Worm (Caenorhabditis elegans) whole organism, late embryonic: ENCODE data around the gene C34F6.1.

Experiments used
- K02D7.2 ChIP-seq: sonication (generic microtip); optimal IDR thresholded peaks from 2 replicates; lab custom pipeline; 2017; ENCODE audit warnings: mild to moderate bottlenecking, missing genetic modification characterization, missing compliant biosample characterization
- T23F11.4 ChIP-seq: fragments of 200-800 bp; sonication (Bioruptor generic); optimal IDR thresholded peaks from 2 replicates; lab custom pipeline; 2018; ENCODE audit warnings: mild to moderate bottlenecking, missing genetic modification characterization, missing compliant biosample characterization
- ahr-1 ChIP-seq: sonication (generic microtip); optimal IDR thresholded peaks from 2 replicates; lab custom pipeline; 2016; ENCODE audit warnings: missing genetic modification characterization, missing compliant biosample characterization
- ceh-18 ChIP-seq: sonication (generic microtip); optimal IDR thresholded peaks from 2 replicates; lab custom pipeline; 2016; ENCODE audit warnings: missing genetic modification characterization, missing compliant biosample characterization
- ceh-22 ChIP-seq: sonication (generic microtip); optimal IDR thresholded peaks from 2 replicates; lab custom pipeline; 2017; ENCODE audit warnings: missing biosample characterization, missing genetic modification characterization
- ceh-24 ChIP-seq: sonication (generic microtip); optimal IDR thresholded peaks from 2 replicates; lab custom pipeline; 2016; ENCODE audit warnings: mild to moderate bottlenecking, missing genetic modification characterization, missing compliant biosample characterization
- ceh-30 ChIP-seq: fragments of 150-350 bp; optimal IDR thresholded peaks from 2 replicates; lab custom pipeline; 2014; ENCODE audit warnings: missing biosample characterization, missing genetic modification characterization
- ceh-31 ChIP-seq: sonication (generic microtip); optimal IDR thresholded peaks from 2 replicates; lab custom pipeline; 2016; ENCODE audit warnings: missing genetic modification characterization, missing compliant biosample characterization
- ceh-45 ChIP-seq: fragments of 200-800 bp; sonication (Bioruptor generic); IDR thresholded peaks from 2 replicates; pipeline ENCODE4 v1.3.6; 2022; ENCODE audit warnings: missing genetic modification reagents, missing genetic modification characterization, missing compliant biosample characterization
- ceh-6 ChIP-seq: fragments of 200-800 bp; sonication (Bioruptor generic); optimal IDR thresholded peaks from 2 replicates; lab custom pipeline; 2018; ENCODE audit warnings: mild to moderate bottlenecking, missing genetic modification characterization, missing compliant biosample characterization
- che-1 ChIP-seq: sonication (generic microtip); optimal IDR thresholded peaks from 2 replicates; lab custom pipeline; 2016; ENCODE audit warnings: mild to moderate bottlenecking, missing genetic modification characterization, missing compliant biosample characterization
- dmd-4 ChIP-seq: sonication (generic microtip); optimal IDR thresholded peaks from 2 replicates; lab custom pipeline; 2016; ENCODE audit warnings: borderline replicate concordance, missing genetic modification characterization, missing compliant biosample characterization
- elt-2 ChIP-seq: sonication (generic microtip); optimal IDR thresholded peaks from 2 replicates; lab custom pipeline; 2016; ENCODE audit warnings: missing genetic modification reagents, missing genetic modification characterization, missing compliant biosample characterization
- fkh-10 ChIP-seq: fragments of 150-350 bp; optimal IDR thresholded peaks from 2 replicates; lab custom pipeline; 2014; ENCODE audit warnings: missing biosample characterization, missing genetic modification reagents, missing genetic modification characterization
- hlh-13 ChIP-seq: fragments of 200-800 bp; sonication (Bioruptor generic); optimal IDR thresholded peaks from 2 replicates; lab custom pipeline; 2018; ENCODE audit warnings: mild to moderate bottlenecking, missing genetic modification characterization, missing compliant biosample characterization
- hlh-8 ChIP-seq: sonication (generic microtip); optimal IDR thresholded peaks from 2 replicates; lab custom pipeline; 2016; ENCODE audit warnings: missing genotype, missing genetic modification characterization, missing compliant biosample characterization
- lim-6 ChIP-seq: sonication (generic microtip); optimal IDR thresholded peaks from 2 replicates; lab custom pipeline; 2016; ENCODE audit warnings: missing genetic modification characterization, missing compliant biosample characterization
- nhr-11 ChIP-seq: fragments of 150-350 bp; optimal IDR thresholded peaks from 2 replicates; lab custom pipeline; 2014; ENCODE audit warnings: missing biosample characterization, missing genetic modification characterization
- npax-4 ChIP-seq: sonication (generic microtip); optimal IDR thresholded peaks from 2 replicates; lab custom pipeline; 2016; ENCODE audit warnings: missing genetic modification characterization, missing compliant biosample characterization
- pag-3 ChIP-seq: sonication (generic microtip); optimal IDR thresholded peaks from 2 replicates; lab custom pipeline; 2016; ENCODE audit warnings: missing compliant biosample characterization, missing genetic modification characterization, borderline replicate concordance
- pat-9 ChIP-seq: fragments of 200-800 bp; sonication (Bioruptor generic); optimal IDR thresholded peaks from 2 replicates; lab custom pipeline; 2018; ENCODE audit warnings: mild to moderate bottlenecking, missing genetic modification characterization, moderate library complexity, missing compliant biosample characterization
- pax-1 ChIP-seq: fragments of 150-350 bp; optimal IDR thresholded peaks from 2 replicates; lab custom pipeline; 2014; ENCODE audit warnings: missing biosample characterization, missing genetic modification characterization
- pha-2 ChIP-seq: sonication (generic microtip); optimal IDR thresholded peaks from 2 replicates; lab custom pipeline; 2017; ENCODE audit warnings: mild to moderate bottlenecking, missing genetic modification characterization, missing compliant biosample characterization
- pros-1 ChIP-seq: fragments of 150-350 bp; optimal IDR thresholded peaks from 2 replicates; lab custom pipeline; 2014; ENCODE audit warnings: missing biosample characterization, missing genetic modification reagents, missing genetic modification characterization
- ref-2 ChIP-seq: sonication (generic microtip); optimal IDR thresholded peaks from 2 replicates; lab custom pipeline; 2016; ENCODE audit warnings: missing genetic modification characterization, missing compliant biosample characterization
- rnt-1 ChIP-seq: sonication (generic microtip); optimal IDR thresholded peaks from 2 replicates; lab custom pipeline; 2016; ENCODE audit warnings: missing genetic modification characterization, missing compliant biosample characterization
- sox-2 ChIP-seq: fragments of 200-800 bp; sonication (Bioruptor generic); IDR thresholded peaks from 2 replicates; pipeline ENCODE4 v1.3.6; 2022; ENCODE audit warnings: missing genetic modification reagents, missing genetic modification characterization, missing compliant biosample characterization
- sox-4 ChIP-seq: sonication (generic microtip); optimal IDR thresholded peaks from 2 replicates; lab custom pipeline; 2017; ENCODE audit warnings: mild to moderate bottlenecking, missing genetic modification characterization, inconsistent platforms, missing compliant biosample characterization
- tbx-2 ChIP-seq: sonication (generic microtip); optimal IDR thresholded peaks from 2 replicates; lab custom pipeline; 2016; ENCODE audit warnings: missing genetic modification characterization, missing compliant biosample characterization
- tbx-7 ChIP-seq: sonication (generic microtip); optimal IDR thresholded peaks from 2 replicates; lab custom pipeline; 2016; ENCODE audit warnings: missing genotype, missing genetic modification characterization, missing compliant biosample characterization
- unc-3 ChIP-seq, 2 experiments: fragments of 200-800 bp in 1 of 2; sonication (Bioruptor generic) in 1 of 2; sonication (generic microtip) in 1 of 2; conservative IDR thresholded peaks in 1 of 2; optimal IDR thresholded peaks in 1 of 2; 2 replicates each; pipeline versions ENCODE4 v1.3.6 to Lab custom; 2016 to 2022; ENCODE audit warnings: missing compliant biosample characterization in 2 of 2, missing genetic modification characterization in 2 of 2, missing genetic modification reagents in 1 of 2
- unc-55 ChIP-seq: sonication (generic microtip); optimal IDR thresholded peaks from 2 replicates; lab custom pipeline; 2017; ENCODE audit warnings: missing biosample characterization, missing genetic modification reagents, missing genetic modification characterization
- unc-86 ChIP-seq: sonication (generic microtip); optimal IDR thresholded peaks from 2 replicates; lab custom pipeline; 2016; ENCODE audit warnings: missing genetic modification characterization, missing compliant biosample characterization

C34F6.1 gene

DNA sequence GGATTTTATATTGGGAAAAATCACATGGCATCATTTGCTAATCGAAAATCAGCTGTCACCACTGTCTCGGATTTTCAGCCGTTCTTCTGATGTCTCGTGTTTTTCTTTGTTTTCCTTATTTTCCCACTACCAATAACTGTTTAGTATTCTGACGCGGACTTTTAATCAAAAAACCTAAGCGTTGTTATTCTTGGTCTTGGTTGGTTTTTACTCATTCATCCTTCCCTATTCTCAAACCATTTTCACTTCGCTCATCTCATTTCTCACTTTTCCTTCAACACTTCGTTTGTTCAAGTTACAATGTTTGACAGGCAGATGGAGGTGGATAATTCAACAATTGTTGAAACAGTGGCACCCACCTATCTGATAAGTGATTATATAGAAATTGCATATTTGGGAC is 18.0 kb downstream of the C34F6.1 start, which contains the start of gene gnrr-6:
gnrr-6 (plus strand) TSS at position 301 of the 400 bp plus-strand sequence.
- TF ChIP-seq unc-3 (GFP tag; conservative IDR thresholded peaks at IDR 0.05; lab: Robert Waterston, UW) (no peak), unc-3 (tag; optimal IDR thresholded peaks at IDR 0.05; lab: Kevin White, UChicago) (no peak), rnt-1 (tag; lab: Kevin White, UChicago) (no peak), pax-1 (tag; lab: Kevin White, UChicago) (no peak), pag-3 (tag; lab: Kevin White, UChicago) (no peak), hlh-13 (no peak)

DNA sequence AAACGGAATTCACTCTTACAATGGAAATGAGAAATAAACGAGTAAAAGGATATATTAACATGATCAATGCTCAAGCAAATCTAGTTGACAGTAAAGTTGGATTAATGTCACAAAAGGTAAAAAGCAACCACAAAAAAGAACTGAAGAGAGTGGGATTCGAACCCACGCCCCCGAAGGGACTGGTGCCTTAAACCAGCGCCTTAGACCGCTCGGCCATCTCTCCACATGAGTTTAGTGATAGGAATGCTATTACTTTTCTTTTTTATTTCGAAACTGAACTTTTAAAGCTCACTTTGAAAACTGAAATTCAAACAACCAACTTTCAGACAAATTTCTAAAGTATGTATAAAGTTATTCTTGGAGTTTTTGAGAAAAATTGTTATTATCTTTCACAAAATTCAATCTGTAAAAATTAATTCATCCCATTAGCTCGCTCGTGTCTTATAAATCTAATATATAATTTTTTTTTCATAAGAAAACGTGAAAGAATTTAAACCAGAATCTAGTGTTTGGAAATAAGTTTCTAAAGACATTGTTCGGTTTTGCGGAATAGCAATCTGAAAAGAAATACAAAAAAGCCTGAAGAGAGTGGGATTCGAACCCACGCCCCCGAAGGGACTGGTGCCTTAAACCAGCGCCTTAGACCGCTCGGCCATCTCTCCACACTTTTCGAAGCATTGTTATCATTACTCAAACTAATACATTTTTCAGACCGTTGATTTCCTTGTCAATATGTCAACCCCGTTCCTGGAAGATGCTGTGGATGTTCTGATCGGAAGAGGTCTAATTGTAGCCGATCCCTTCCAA is 33.7 kb downstream of the C34F6.1 start:
- TF ChIP-seq ceh-31 (tag; lab: Kevin White, UChicago) (no peak), K02D7.2 (tag; lab: Kevin White, UChicago) (no peak), sox-4 (tag; lab: Kevin White, UChicago) (no peak), tbx-7 (tag; lab: Kevin White, UChicago) (no peak), ceh-6 (GFP tag; lab: Kevin White, UChicago) (no peak), sox-2 (GFP tag; lab: Robert Waterston, UW) (no peak), unc-86 (no peak), pag-3 (tag; lab: Kevin White, UChicago) (no peak), T23F11.4 (GFP tag; lab: Kevin White, UChicago) (no peak), pros-1 (no peak), unc-55 (GFP tag; lab: Kevin White, UChicago) (no peak), nhr-11 (tag; lab: Kevin White, UChicago) (no peak), ceh-22 (tag; lab: Kevin White, UChicago) (no peak), hlh-8 (tag; lab: Kevin White, UChicago) (no peak), pha-2 (tag; lab: Kevin White, UChicago) (no peak), fkh-10 (GFP tag; lab: Kevin White, UChicago) (no peak)

DNA sequence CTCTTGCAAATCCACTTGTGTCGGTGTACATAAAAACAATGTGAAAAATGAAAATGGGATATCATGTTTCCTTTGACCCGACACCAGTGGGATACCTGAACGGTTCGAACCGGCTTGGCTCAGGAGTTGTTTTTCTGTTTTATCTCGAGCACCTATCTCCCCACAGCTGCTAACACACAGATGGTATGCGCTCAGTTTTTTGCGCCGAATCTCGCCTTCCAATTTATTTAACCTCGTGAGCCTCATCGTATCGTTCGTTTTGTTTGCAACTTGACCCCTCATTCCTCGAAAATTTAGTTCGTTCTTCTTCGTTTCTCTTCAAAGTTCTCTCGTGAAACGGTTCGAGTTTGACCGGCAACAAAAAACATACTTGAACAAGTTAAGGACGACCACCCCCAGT is 36.1 kb downstream of the C34F6.1 start, which contains the start of gene C05C9.1:
C05C9.1 (plus strand) TSS at position 301 of the 400 bp plus-strand sequence.
- TF ChIP-seq dmd-4 (tag; lab: Kevin White, UChicago) (no peak), ceh-31 (tag; lab: Kevin White, UChicago) (no peak), tbx-2 (tag; lab: Kevin White, UChicago) (no peak), ref-2 (tag; lab: Kevin White, UChicago) (no peak), K02D7.2 (tag; lab: Kevin White, UChicago) (no peak), npax-4 (tag; lab: Kevin White, UChicago) (no peak), ahr-1 (no peak), fkh-10 (GFP tag; lab: Kevin White, UChicago) (no peak), ceh-24 (tag; lab: Kevin White, UChicago) (no peak), sox-4 (tag; lab: Kevin White, UChicago) (no peak), ceh-30 (no peak), pat-9 (tag; lab: Kevin White, UChicago) (no peak), elt-2 (no peak), che-1 (tag; lab: Kevin White, UChicago) (no peak)

- TF ChIP-seq ceh-18 (tag; lab: Kevin White, UChicago) = no peak
- TF ChIP-seq lim-6 (tag; lab: Kevin White, UChicago) = no peak
- TF ChIP-seq ceh-45 (GFP tag; lab: Robert Waterston, UW) = no peak
- no peak for TF ChIP-seq tbx-7 (tag; lab: Kevin White, UChicago)
- TF ChIP-seq sox-4 (tag; lab: Kevin White, UChicago) = no peak
Measured at ce11 chrX:11152720-11153119, 43.9 kb downstream of the C34F6.1 start, which contains the start of the genes C05C9.3 and C05C9.2. Gene C05C9.3, minus strand, starts transcription at chrX:11152820. Gene C05C9.2, plus strand, starts transcription at chrX:11153065.
